Fruit fly (Drosophila melanogaster): ENCODE measurements around the gene BBS5.

dm6 chr3R:4804126-4804649, 11.9 kb upstream of the BBS5 start:
- TF ChIP-seq CG5180 (GFP tag; optimal IDR thresholded peaks at IDR 0.05) (no peak), Dbx (GFP tag; IDR thresholded peaks at IDR 0.05) (no peak), chm (GFP tag; IDR thresholded peaks at IDR 0.05) (0 out of 2 replicates have a peak, but pooled peaks have one; percentile 28), insv (GFP tag; optimal IDR thresholded peaks at IDR 0.05) (no peak), CG1529 (GFP tag; optimal IDR thresholded peaks at IDR 0.05) (no peak)
